Worm (Caenorhabditis elegans) whole organism, L4 larva: ENCODE data around the gene Y55F3BR.6.

Source experiments
- F10B5.3 ChIP-seq: sonication (generic microtip); optimal IDR thresholded peaks from 2 replicates; lab custom pipeline; 2016; ENCODE audit warnings: mild to moderate bottlenecking, missing genetic modification characterization, missing compliant biosample characterization
- F44E2.7 ChIP-seq: fragments of 200-800 bp; sonication (Bioruptor generic); IDR thresholded peaks from 2 replicates; pipeline ENCODE4 v2.1.2; 2022; ENCODE audit warnings: missing genetic modification characterization, missing compliant biosample characterization
- F49E8.2 ChIP-seq: sonication (generic microtip); optimal IDR thresholded peaks from 2 replicates; lab custom pipeline; 2016; ENCODE audit warnings: missing compliant biosample characterization, mild to moderate bottlenecking, missing genetic modification characterization, borderline replicate concordance
- Y5F2A.4 ChIP-seq: fragments of 200-800 bp; sonication (Bioruptor generic); optimal IDR thresholded peaks from 2 replicates; lab custom pipeline; 2018; ENCODE audit warnings: mild to moderate bottlenecking, missing genetic modification characterization, missing compliant biosample characterization
- aha-1 ChIP-seq: fragments of 150-350 bp; peaks from one replicate; lab custom pipeline; 2014; ENCODE audit warnings: missing biosample characterization, missing genetic modification characterization
- attf-4 ChIP-seq: sonication (generic microtip); optimal IDR thresholded peaks from 3 replicates; lab custom pipeline; 2017; ENCODE audit warnings: missing biosample characterization, missing genetic modification characterization
- ceh-20 ChIP-seq: fragments of 200-800 bp; sonication (Bioruptor generic); IDR thresholded peaks from 2 replicates; pipeline ENCODE4 v1.3.6; 2022; ENCODE audit warnings: missing genetic modification reagents, missing genetic modification characterization, missing compliant biosample characterization
- ces-1 ChIP-seq: fragments of 150-350 bp; sonication (generic microtip); optimal IDR thresholded peaks from 4 replicates; lab custom pipeline; 2014; ENCODE audit warnings: missing biosample characterization, missing genetic modification reagents, missing genetic modification characterization
- cey-2 ChIP-seq: sonication (generic microtip); optimal IDR thresholded peaks from 3 replicates; lab custom pipeline; 2017; ENCODE audit warnings: missing genetic modification characterization, mild to moderate bottlenecking, missing compliant biosample characterization, antibody characterized with exemption, borderline replicate concordance; ENCODE audit not compliant: insufficient read depth
- daf-19 ChIP-seq: fragments of 200-800 bp; sonication (Bioruptor generic); conservative IDR thresholded peaks from 2 replicates; pipeline ENCODE4 v1.3.6; 2022; ENCODE audit warnings: missing genetic modification characterization, missing compliant biosample characterization
- daf-8 ChIP-seq: fragments of 200-800 bp; sonication (Bioruptor generic); IDR thresholded peaks from 2 replicates; pipeline ENCODE4 v1.3.6; 2022; ENCODE audit warnings: missing genetic modification characterization, missing compliant biosample characterization
- dmd-6 ChIP-seq: fragments of 200-800 bp; sonication (Bioruptor generic); IDR thresholded peaks from 2 replicates; pipeline ENCODE4 v1.3.6; 2022; ENCODE audit warnings: missing genetic modification reagents, missing genetic modification characterization, missing compliant biosample characterization
- dmd-8 ChIP-seq: fragments of 200-800 bp; sonication (Bioruptor generic); IDR thresholded peaks from 2 replicates; pipeline ENCODE4 v1.3.6; 2022; ENCODE audit warnings: missing genetic modification characterization, missing compliant biosample characterization
- dve-1 ChIP-seq: sonication (generic microtip); optimal IDR thresholded peaks from 2 replicates; lab custom pipeline; 2017; ENCODE audit warnings: antibody characterized with exemption, mild to moderate bottlenecking, missing genetic modification characterization, missing compliant biosample characterization; ENCODE audit not compliant: insufficient read depth
- egl-43 ChIP-seq: fragments of 200-800 bp; sonication (Bioruptor generic); IDR thresholded peaks from 2 replicates; pipeline ENCODE4 v1.3.6; 2022; ENCODE audit warnings: missing genetic modification reagents, missing genetic modification characterization, missing compliant biosample characterization
- gei-8 ChIP-seq: fragments of 200-800 bp; sonication (Bioruptor generic); optimal IDR thresholded peaks from 2 replicates; lab custom pipeline; 2018; ENCODE audit warnings: mild to moderate bottlenecking, missing genetic modification characterization, missing compliant biosample characterization
- hlh-11 ChIP-seq: fragments of 200-800 bp; sonication (Bioruptor generic); optimal IDR thresholded peaks from 2 replicates; lab custom pipeline; 2018; ENCODE audit warnings: mild to moderate bottlenecking, missing genetic modification characterization, missing compliant biosample characterization
- hlh-30 ChIP-seq: sonication (generic microtip); optimal IDR thresholded peaks from 2 replicates; lab custom pipeline; 2017; ENCODE audit warnings: antibody characterized with exemption, mild to moderate bottlenecking, missing genetic modification characterization, missing compliant biosample characterization; ENCODE audit not compliant: insufficient read depth
- lin-1 ChIP-seq: fragments of 200-800 bp; sonication (Bioruptor generic); IDR thresholded peaks from 2 replicates; pipeline ENCODE4 v1.3.6; 2022; ENCODE audit warnings: missing genetic modification reagents, missing genetic modification characterization, missing compliant biosample characterization
- lin-13 ChIP-seq: fragments of 150-350 bp; optimal IDR thresholded peaks from 2 replicates; lab custom pipeline; 2014; ENCODE audit warnings: missing biosample characterization, missing genetic modification reagents, missing genetic modification characterization
- lin-15B ChIP-seq: fragments of 150-350 bp; sonication (generic microtip); optimal IDR thresholded peaks from 3 replicates; lab custom pipeline; 2014; ENCODE audit warnings: missing biosample characterization, missing genetic modification characterization
- lin-38 ChIP-seq: fragments of 200-800 bp; sonication (Bioruptor generic); IDR thresholded peaks from 2 replicates; pipeline ENCODE4 v1.3.6; 2022; ENCODE audit warnings: missing genetic modification reagents, missing genetic modification characterization, missing compliant biosample characterization
- lin-39 ChIP-seq: fragments of 150-350 bp; optimal IDR thresholded peaks from 2 replicates; lab custom pipeline; 2014; ENCODE audit warnings: missing biosample characterization, missing genetic modification reagents, missing genetic modification characterization
- mes-2 ChIP-seq: sonication (generic microtip); optimal IDR thresholded peaks from 2 replicates; lab custom pipeline; 2016; ENCODE audit warnings: missing genotype, mild to moderate bottlenecking, missing genetic modification characterization, missing compliant biosample characterization; ENCODE audit not compliant: poor library complexity, severe bottlenecking
- nhr-10 ChIP-seq: fragments of 150-350 bp; optimal IDR thresholded peaks from 2 replicates; lab custom pipeline; 2014; ENCODE audit warnings: missing biosample characterization, missing genetic modification characterization
- nhr-102 ChIP-seq: sonication (generic microtip); optimal IDR thresholded peaks from 2 replicates; lab custom pipeline; 2016; ENCODE audit warnings: mild to moderate bottlenecking, missing genetic modification characterization, moderate library complexity, missing compliant biosample characterization
- nhr-11 ChIP-seq: fragments of 150-350 bp; optimal IDR thresholded peaks from 2 replicates; lab custom pipeline; 2014; ENCODE audit warnings: missing biosample characterization, missing genetic modification characterization
- nhr-237 ChIP-seq: sonication (generic microtip); optimal IDR thresholded peaks from 2 replicates; lab custom pipeline; 2017; ENCODE audit warnings: missing biosample characterization, missing genetic modification characterization
- nhr-25 ChIP-seq: sonication (generic microtip); optimal IDR thresholded peaks from 2 replicates; lab custom pipeline; 2017; ENCODE audit warnings: missing genetic modification characterization, mild to moderate bottlenecking, missing compliant biosample characterization, antibody characterized with exemption, moderate library complexity, borderline replicate concordance; ENCODE audit not compliant: insufficient read depth
- nhr-28 ChIP-seq: fragments of 150-350 bp; optimal IDR thresholded peaks from 2 replicates; lab custom pipeline; 2014; ENCODE audit warnings: missing biosample characterization, missing genetic modification characterization
- nhr-48 ChIP-seq: sonication (generic microtip); optimal IDR thresholded peaks from 2 replicates; lab custom pipeline; 2016; ENCODE audit warnings: mild to moderate bottlenecking, missing genetic modification characterization, missing compliant biosample characterization
- pqm-1 ChIP-seq: sonication (generic microtip); optimal IDR thresholded peaks from 2 replicates; lab custom pipeline; 2017; ENCODE audit warnings: missing biosample characterization, missing genetic modification characterization
- set-16 ChIP-seq: fragments of 200-800 bp; sonication (Bioruptor generic); IDR thresholded peaks from 2 replicates; pipeline ENCODE4 v1.3.6; 2022; ENCODE audit warnings: missing genetic modification reagents, missing genetic modification characterization, missing compliant biosample characterization
- snpc-1.2 ChIP-seq: fragments of 200-800 bp; sonication (Bioruptor generic); IDR thresholded peaks from 2 replicates; pipeline ENCODE4 v1.3.6; 2022; ENCODE audit warnings: missing genetic modification reagents, missing genetic modification characterization, missing compliant biosample characterization
- snpc-4 ChIP-seq: fragments of 150-350 bp; optimal IDR thresholded peaks from 2 replicates; lab custom pipeline; 2014; ENCODE audit warnings: missing biosample characterization, missing genetic modification characterization
- spr-3 ChIP-seq: fragments of 200-800 bp; sonication (Bioruptor generic); optimal IDR thresholded peaks from 2 replicates; lab custom pipeline; 2018; ENCODE audit warnings: mild to moderate bottlenecking, missing genetic modification characterization, missing compliant biosample characterization
- tag-97 ChIP-seq: fragments of 200-800 bp; sonication (Bioruptor generic); IDR thresholded peaks from 2 replicates; pipeline ENCODE4 v1.3.6; 2022; ENCODE audit warnings: missing genetic modification characterization, missing compliant biosample characterization
- unc-39 ChIP-seq: sonication (generic microtip); optimal IDR thresholded peaks from 2 replicates; lab custom pipeline; 2017; ENCODE audit warnings: missing biosample characterization, missing genetic modification characterization
- zag-1 ChIP-seq: fragments of 150-350 bp; optimal IDR thresholded peaks from 2 replicates; lab custom pipeline; 2014; ENCODE audit warnings: missing biosample characterization, missing genetic modification characterization
- zfp-3 ChIP-seq: fragments of 200-800 bp; sonication (Bioruptor generic); conservative IDR thresholded peaks from 2 replicates; pipeline ENCODE4 v1.3.6; 2022; ENCODE audit warnings: missing genetic modification reagents, missing genetic modification characterization, missing compliant biosample characterization

Gene Y55F3BR.6

DNA sequence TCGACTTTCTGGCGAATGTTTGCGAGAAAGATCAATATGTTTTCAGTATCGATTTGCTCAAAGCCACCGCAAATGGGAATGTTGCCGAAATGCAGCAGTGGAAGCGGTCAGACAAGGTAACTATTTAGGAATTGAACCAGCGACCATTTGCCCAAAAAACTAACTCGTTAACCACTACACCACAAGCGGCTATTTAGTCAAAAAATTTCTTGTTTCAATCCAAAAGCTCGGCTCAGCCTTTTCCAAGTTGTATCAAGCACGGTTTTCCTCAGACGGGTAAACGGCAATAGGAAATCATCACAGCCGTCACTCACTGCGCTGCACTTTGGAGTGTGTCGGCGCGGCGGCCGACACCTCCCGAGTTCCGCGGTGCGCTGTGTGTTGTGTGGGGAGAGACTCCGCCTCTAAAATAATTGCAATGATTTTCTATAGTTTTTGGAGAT is 24.9 kb upstream of the Y55F3BR.6 start (continued):
- TF ChIP-seq dmd-6 (GFP tag; lab: Robert Waterston, UW) (peak; percentile 57), gei-8 (GFP tag; lab: Kevin White, UChicago) (peak; percentile 46), dve-1 (peak; percentile 94), zfp-3 (GFP tag; lab: Robert Waterston, UW) (0 out of 2 replicates have a peak, but pooled peaks have one; percentile 36), snpc-4 (peak; percentile 96), unc-39 (no peak), zag-1 (tag; lab: Kevin White, UChicago) (no peak), attf-4 (tag; lab: Kevin White, UChicago) (no peak), tag-97 (no peak), dmd-8 (GFP tag; lab: Robert Waterston, UW) (0 out of 2 replicates have a peak, but pooled peaks have one; percentile 22), egl-43 (GFP tag; lab: Robert Waterston, UW) (peak; percentile 72), snpc-1.2 (peak; percentile 82)
- TF ChIP-seq, all 104 proteins: peak for 63

DNA sequence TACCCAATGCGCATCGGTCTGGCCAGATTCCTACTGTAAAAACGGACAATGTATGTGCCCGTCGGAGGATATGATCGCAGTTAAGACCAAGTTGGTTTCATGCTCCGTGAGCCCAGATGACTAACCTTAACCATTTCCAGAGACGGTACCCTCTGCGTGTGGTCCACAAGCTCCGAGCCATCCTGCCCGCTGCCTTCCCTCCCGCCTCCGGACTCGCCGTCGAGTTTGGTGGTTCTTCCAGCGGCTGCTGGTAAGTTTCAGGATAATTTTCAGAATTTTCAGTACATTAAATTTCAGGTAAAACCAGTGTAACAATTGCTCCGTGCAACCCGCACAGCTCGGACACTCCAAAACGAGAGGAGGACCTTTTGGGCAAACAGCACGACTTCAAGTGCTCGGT is 18.9 kb upstream of the Y55F3BR.6 start:
- TF ChIP-seq Y5F2A.4 (GFP tag; lab: Kevin White, UChicago) = no peak
- peak; percentile 59 for TF ChIP-seq set-16
- no peak for TF ChIP-seq F44E2.7 (GFP tag; lab: Robert Waterston, UW)

DNA sequence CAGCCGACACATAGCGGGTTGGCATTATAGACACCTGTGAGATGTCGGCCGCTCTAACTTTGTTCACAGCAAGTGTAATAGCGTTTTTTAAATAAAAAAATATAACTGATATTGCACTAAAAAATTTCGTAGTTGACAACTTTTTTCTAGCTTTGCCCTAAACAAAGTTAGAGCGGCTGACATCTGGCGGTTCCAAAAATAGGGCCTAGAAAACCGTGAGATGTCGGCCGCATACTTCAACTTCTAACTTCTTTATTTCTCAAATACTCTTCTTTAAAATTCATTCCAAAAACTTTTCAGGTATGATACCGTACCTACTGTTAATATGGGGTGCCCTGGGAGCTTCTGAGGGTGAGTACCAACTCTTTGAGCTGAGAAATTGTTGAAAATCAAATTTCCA is 16.7 kb upstream of the Y55F3BR.6 start, which contains the start of gene Y55F3BR.2:
Y55F3BR.2 (plus strand) TSS at position 301 of the 400 bp plus-strand sequence.
- no peak for TF ChIP-seq nhr-10 (tag; lab: Kevin White, UChicago)
- TF ChIP-seq attf-4 (tag; lab: Kevin White, UChicago) = no peak
- TF ChIP-seq F10B5.3 (tag; lab: Kevin White, UChicago) = no peak
- no peak for TF ChIP-seq lin-1 (GFP tag; lab: Robert Waterston, UW)
- no peak for TF ChIP-seq F44E2.7 (GFP tag; lab: Robert Waterston, UW)
- TF ChIP-seq ces-1 (GFP tag; lab: Kevin White, UChicago) = no peak
- no peak for TF ChIP-seq spr-3 (GFP tag; lab: Kevin White, UChicago)
- no peak for TF ChIP-seq F49E8.2 (tag; lab: Kevin White, UChicago)
- TF ChIP-seq nhr-102 (tag; lab: Kevin White, UChicago) = no peak
- no peak for TF ChIP-seq cey-2 (tag; lab: Kevin White, UChicago)

- TF ChIP-seq ceh-20 (GFP tag; lab: Robert Waterston, UW) (no peak), tag-97 (no peak), lin-15B (tag; lab: Kevin White, UChicago) (no peak), aha-1 (tag; lab: Kevin White, UChicago) (peak; percentile 7)
Measured at ce11 chrIV:856038-856437, 14.1 kb upstream of the Y55F3BR.6 start.

DNA sequence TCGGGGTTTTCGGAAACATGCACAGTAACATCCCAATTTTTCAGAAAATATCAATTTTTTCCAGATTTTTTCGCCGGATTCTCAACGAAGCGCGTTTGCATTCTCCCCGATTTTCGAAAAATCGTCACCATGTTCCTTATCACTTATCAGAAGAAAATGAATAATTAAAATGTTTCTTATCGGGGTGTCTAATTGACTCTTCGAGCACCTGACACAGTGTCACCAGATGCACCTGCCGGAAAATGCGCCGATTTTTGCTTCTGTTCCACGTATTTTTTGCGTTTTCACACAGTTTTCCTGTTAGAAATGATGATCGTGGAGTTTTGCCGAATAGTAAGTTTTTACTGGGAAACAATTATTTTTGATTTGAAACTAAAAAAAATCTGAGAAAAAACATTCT is 13.6 kb upstream of the Y55F3BR.6 start:
- TF ChIP-seq lin-39 = no peak
- no peak for TF ChIP-seq daf-19 (GFP tag; lab: Robert Waterston, UW)
- peak; percentile 53 for TF ChIP-seq dmd-6 (GFP tag; lab: Robert Waterston, UW)
- no peak for TF ChIP-seq nhr-11 (tag; lab: Kevin White, UChicago)
- TF ChIP-seq lin-13 (GFP tag; lab: Kevin White, UChicago) = no peak
- no peak for TF ChIP-seq mes-2 (tag; lab: Kevin White, UChicago)
- peak; percentile 50 for TF ChIP-seq hlh-11 (tag; lab: Kevin White, UChicago)
- peak; percentile 79 for TF ChIP-seq pqm-1 (tag; lab: Kevin White, UChicago)
- TF ChIP-seq dmd-8 (GFP tag; lab: Robert Waterston, UW) = no peak
- peak; percentile 46; the same call in 1 of the 2 replicates for TF ChIP-seq lin-38
- TF ChIP-seq nhr-48 (tag; lab: Kevin White, UChicago) = no peak
- TF ChIP-seq nhr-28 (tag; lab: Kevin White, UChicago) = peak; percentile 59
- peak; percentile 54 for TF ChIP-seq hlh-30 (tag; lab: Kevin White, UChicago)
- TF ChIP-seq dve-1 = peak; percentile 40
- no peak for TF ChIP-seq daf-8
- TF ChIP-seq nhr-237 (tag; lab: Kevin White, UChicago) = no peak
- no peak for TF ChIP-seq nhr-25 (tag; lab: Kevin White, UChicago)
- TF ChIP-seq, all 104 proteins: peak for 7
